Fruit fly (Drosophila melanogaster) whole organism, embryonic: Measurements from ENCODE around the gene CG13930.

Experiments used
- Adf1 ChIP-seq: fragments of 200-800 bp; sonication (Bioruptor generic); IDR thresholded peaks from 2 replicates; pipeline ENCODE4 v1.3.6; 2022; ENCODE audit warnings: missing biosample characterization, missing genetic modification characterization
- Atf6 ChIP-seq: fragments of 200-800 bp; sonication (Bioruptor generic); IDR thresholded peaks from 2 replicates; pipeline ENCODE4 v1.3.6; 2022; ENCODE audit warnings: missing biosample characterization, missing genetic modification characterization
- Blimp-1 ChIP-seq: fragments of 200-800 bp; sonication (Bioruptor generic); optimal IDR thresholded peaks from 3 replicates; lab custom pipeline; 2018; ENCODE audit warnings: missing biosample characterization, missing genetic modification characterization, mild to moderate bottlenecking, moderate library complexity, missing genetic modification reagents
- Bteb2 ChIP-seq: fragments of 200-800 bp; sonication (Bioruptor generic); optimal IDR thresholded peaks from 2 replicates; lab custom pipeline; 2016; ENCODE audit warnings: missing biosample characterization, missing genetic modification characterization
- CG12104 ChIP-seq: fragments of 200-800 bp; sonication (Bioruptor generic); optimal IDR thresholded peaks from 3 replicates; lab custom pipeline; 2016; ENCODE audit warnings: missing biosample characterization, missing genetic modification characterization
- CG12236 ChIP-seq: fragments of 200-800 bp; sonication (Bioruptor generic); optimal IDR thresholded peaks from 2 replicates; lab custom pipeline; 2016; ENCODE audit warnings: missing biosample characterization, missing genetic modification characterization
- CG14050 ChIP-seq: fragments of 200-800 bp; sonication (Bioruptor generic); IDR thresholded peaks from 3 replicates; pipeline ENCODE4 v1.3.6; 2022; ENCODE audit warnings: missing biosample characterization, missing genetic modification characterization
- CG14965 ChIP-seq: fragments of 200-800 bp; sonication (Bioruptor generic); optimal IDR thresholded peaks from 2 replicates; lab custom pipeline; 2016; ENCODE audit warnings: missing biosample characterization, missing genetic modification characterization, borderline replicate concordance
- CG1647 ChIP-seq: fragments of 200-800 bp; sonication (Bioruptor generic); optimal IDR thresholded peaks from 3 replicates; lab custom pipeline; 2016; ENCODE audit warnings: missing biosample characterization, missing genetic modification characterization
- CG4424 ChIP-seq: fragments of 200-800 bp; sonication (Bioruptor generic); optimal IDR thresholded peaks from 3 replicates; lab custom pipeline; 2016; ENCODE audit warnings: missing biosample characterization, missing genetic modification characterization
- CG4820 ChIP-seq: fragments of 200-800 bp; sonication (Bioruptor generic); optimal IDR thresholded peaks from 3 replicates; lab custom pipeline; 2016; ENCODE audit warnings: missing biosample characterization, missing genetic modification characterization
- CG8089 ChIP-seq: fragments of 200-800 bp; sonication (Bioruptor generic); optimal IDR thresholded peaks from 3 replicates; lab custom pipeline; 2016; ENCODE audit warnings: missing biosample characterization, missing genetic modification characterization
- CG8478 ChIP-seq: fragments of >200 bp; optimal IDR thresholded peaks from 2 replicates; lab custom pipeline; 2018
- CG9215 ChIP-seq: fragments of 200-800 bp; sonication (Bioruptor generic); IDR thresholded peaks from 2 replicates; pipeline ENCODE4 v1.3.6; 2022; ENCODE audit warnings: missing biosample characterization, missing genetic modification characterization
- Dad ChIP-seq: fragments of 200-800 bp; sonication (Bioruptor generic); optimal IDR thresholded peaks from 3 replicates; lab custom pipeline; 2016; ENCODE audit warnings: missing biosample characterization, missing genetic modification characterization
- Hr78 ChIP-seq, 2 experiments: fragments of 200-800 bp in 1 of 2; fragments of >200 bp in 1 of 2; sonication (Bioruptor generic) in 1 of 2; optimal IDR thresholded peaks; 2 replicates each; lab custom pipeline; 2017 to 2019; ENCODE audit warnings: missing biosample characterization in 2 of 2, missing genetic modification characterization in 2 of 2, mild to moderate bottlenecking in 1 of 2, moderate library complexity in 1 of 2
- Jarid2 ChIP-seq: fragments of 200-800 bp; sonication (Bioruptor generic); optimal IDR thresholded peaks from 3 replicates; lab custom pipeline; 2017; ENCODE audit warnings: mild to moderate bottlenecking, missing biosample characterization, missing genetic modification reagents, missing genetic modification characterization
- Med ChIP-seq: fragments of 200-800 bp; sonication (Bioruptor generic); peaks from one replicate; lab custom pipeline; 2016; ENCODE audit warnings: missing biosample characterization, missing genetic modification characterization, mild to moderate bottlenecking, inconsistent platforms, moderate library complexity
- Mrtf ChIP-seq: fragments of 200-800 bp; sonication (Bioruptor generic); IDR thresholded peaks from 3 replicates; pipeline ENCODE4 v1.3.6; 2022; ENCODE audit warnings: missing biosample characterization, missing genetic modification characterization
- NK7.1 ChIP-seq: fragments of 200-800 bp; sonication (Bioruptor generic); optimal IDR thresholded peaks from 3 replicates; lab custom pipeline; 2016; ENCODE audit warnings: missing biosample characterization, missing genetic modification characterization
- Nf-YB ChIP-seq: fragments of 200-800 bp; sonication (Bioruptor generic); optimal IDR thresholded peaks from 3 replicates; lab custom pipeline; 2019; ENCODE audit warnings: missing biosample characterization, mild to moderate bottlenecking, missing genetic modification characterization, moderate library complexity
- NfI ChIP-seq: fragments of 200-800 bp; sonication (Bioruptor generic); optimal IDR thresholded peaks from 3 replicates; lab custom pipeline; 2018; ENCODE audit warnings: missing biosample characterization, mild to moderate bottlenecking, missing genetic modification characterization, moderate library complexity
- Stat92E ChIP-seq, 3 experiments: fragments of >200 bp in 2 of 3; fragments of 200-800 bp in 1 of 3; sonication (Bioruptor generic) in 1 of 3; optimal IDR thresholded peaks; 2 replicates each; lab custom pipeline; 2017 to 2019; ENCODE audit warnings: missing biosample characterization in 3 of 3, missing genetic modification characterization in 3 of 3, mild to moderate bottlenecking in 1 of 3, moderate library complexity in 1 of 3
- TFAM ChIP-seq: fragments of 200-800 bp; sonication (Bioruptor generic); optimal IDR thresholded peaks from 2 replicates; lab custom pipeline; 2017; ENCODE audit warnings: missing biosample characterization, missing genetic modification characterization, inconsistent platforms
- Xbp1 ChIP-seq: fragments of 200-800 bp; sonication (Bioruptor generic); optimal IDR thresholded peaks from 3 replicates; lab custom pipeline; 2016; ENCODE audit warnings: missing biosample characterization, mild to moderate bottlenecking, missing genetic modification characterization
- ash1 ChIP-seq: fragments of 200-800 bp; sonication (Bioruptor generic); optimal IDR thresholded peaks from 2 replicates; lab custom pipeline; 2018; ENCODE audit warnings: missing biosample characterization, mild to moderate bottlenecking, missing genetic modification characterization
- br ChIP-seq: fragments of >200 bp; optimal IDR thresholded peaks from 2 replicates; lab custom pipeline; 2017
- cad ChIP-seq: fragments of >200 bp; optimal IDR thresholded peaks from 2 replicates; lab custom pipeline; 2017; ENCODE audit warnings: missing biosample characterization, missing genetic modification characterization
- corto ChIP-seq: fragments of 200-800 bp; sonication (Bioruptor generic); optimal IDR thresholded peaks from 2 replicates; lab custom pipeline; 2016; ENCODE audit warnings: missing biosample characterization, mild to moderate bottlenecking, missing genetic modification characterization, moderate library complexity
- croc ChIP-seq: fragments of 200-800 bp; sonication (Bioruptor generic); conservative IDR thresholded peaks from 3 replicates; pipeline ENCODE4 v1.3.6; 2022; ENCODE audit warnings: missing biosample characterization, missing genetic modification characterization
- fd96Cb ChIP-seq: fragments of 200-800 bp; sonication (Bioruptor generic); optimal IDR thresholded peaks from 2 replicates; lab custom pipeline; 2018; ENCODE audit warnings: missing biosample characterization, mild to moderate bottlenecking, missing genetic modification characterization, moderate library complexity
- ftz-f1 ChIP-seq: fragments of 200-800 bp; sonication (Bioruptor generic); optimal IDR thresholded peaks from 2 replicates; lab custom pipeline; 2016; ENCODE audit warnings: missing biosample characterization, missing genetic modification characterization
- gem ChIP-seq: fragments of 200-800 bp; sonication (Bioruptor generic); optimal IDR thresholded peaks from 2 replicates; lab custom pipeline; 2019; ENCODE audit warnings: missing biosample characterization, mild to moderate bottlenecking, missing genetic modification characterization, moderate library complexity
- grau ChIP-seq: fragments of 200-800 bp; optimal IDR thresholded peaks from 3 replicates; lab custom pipeline; 2019; ENCODE audit warnings: missing biosample characterization, mild to moderate bottlenecking, missing genetic modification characterization, moderate library complexity
- gro ChIP-seq: fragments of 200-800 bp; sonication (Bioruptor generic); optimal IDR thresholded peaks from 2 replicates; lab custom pipeline; 2016; ENCODE audit warnings: missing biosample characterization, missing genetic modification characterization
- her ChIP-seq: fragments of 200-800 bp; sonication (Bioruptor generic); optimal IDR thresholded peaks from 2 replicates; lab custom pipeline; 2016; ENCODE audit warnings: missing biosample characterization, missing genetic modification characterization
- inv ChIP-seq: fragments of 200-800 bp; sonication (Bioruptor generic); IDR thresholded peaks from 2 replicates; pipeline ENCODE4 v1.3.6; 2022; ENCODE audit warnings: missing biosample characterization, missing genetic modification characterization; ENCODE audit not compliant: partially characterized antibody
- lbe ChIP-seq: fragments of 200-800 bp; sonication (Bioruptor generic); optimal IDR thresholded peaks from 2 replicates; lab custom pipeline; 2016; ENCODE audit warnings: missing biosample characterization, mild to moderate bottlenecking, missing genetic modification characterization
- nerfin-2 ChIP-seq: fragments of 200-800 bp; sonication (Bioruptor generic); IDR thresholded peaks from 2 replicates; pipeline ENCODE4 v1.3.6; 2022; ENCODE audit warnings: missing biosample characterization, missing genetic modification characterization; ENCODE audit not compliant: partially characterized antibody
- nmo ChIP-seq: fragments of 200-800 bp; sonication (Bioruptor generic); optimal IDR thresholded peaks from 2 replicates; lab custom pipeline; 2018; ENCODE audit warnings: missing biosample characterization, mild to moderate bottlenecking, missing genetic modification characterization, moderate library complexity
- pan ChIP-seq, 4 experiments: fragments of >200 bp in 3 of 4; fragments of 200-800 bp in 1 of 4; sonication (Bioruptor generic) in 1 of 4; optimal IDR thresholded peaks in 3 of 4; IDR thresholded peaks in 1 of 4; 2 replicates each; pipeline versions ENCODE4 v1.3.6 to Lab custom; 2017 to 2022; ENCODE audit warnings: missing biosample characterization in 2 of 4, missing genetic modification characterization in 2 of 4, mixed read lengths in 1 of 4
- sc ChIP-seq, 3 experiments: fragments of >200 bp in 2 of 3; fragments of 200-800 bp in 1 of 3; sonication (Bioruptor generic) in 1 of 3; optimal IDR thresholded peaks; 2 replicates in 2 of 3; 3 replicates in 1 of 3; lab custom pipeline; 2017; ENCODE audit warnings: mild to moderate bottlenecking in 1 of 3, missing biosample characterization in 1 of 3, missing genetic modification characterization in 1 of 3, missing genetic modification reagents in 1 of 3
- shn ChIP-seq: fragments of 200-800 bp; sonication (Bioruptor generic); optimal IDR thresholded peaks from 3 replicates; lab custom pipeline; 2016; ENCODE audit warnings: missing biosample characterization, missing genetic modification characterization
- sr ChIP-seq: fragments of 200-800 bp; sonication (Bioruptor generic); IDR thresholded peaks from 3 replicates; pipeline ENCODE4 v1.3.6; 2022; ENCODE audit warnings: missing biosample characterization, missing genetic modification characterization
- tin ChIP-seq: fragments of 200-800 bp; sonication (Bioruptor generic); optimal IDR thresholded peaks from 3 replicates; lab custom pipeline; 2016; ENCODE audit warnings: missing biosample characterization, missing genetic modification characterization
- tup ChIP-seq: fragments of 200-800 bp; sonication (Bioruptor generic); optimal IDR thresholded peaks from 2 replicates; lab custom pipeline; 2016; ENCODE audit warnings: missing biosample characterization, mild to moderate bottlenecking, missing genetic modification characterization, moderate library complexity
- wek ChIP-seq: fragments of 200-800 bp; sonication (Bioruptor generic); optimal IDR thresholded peaks from 3 replicates; lab custom pipeline; 2018; ENCODE audit warnings: missing biosample characterization, mild to moderate bottlenecking, missing genetic modification characterization, moderate library complexity

Gene CG13930

DNA sequence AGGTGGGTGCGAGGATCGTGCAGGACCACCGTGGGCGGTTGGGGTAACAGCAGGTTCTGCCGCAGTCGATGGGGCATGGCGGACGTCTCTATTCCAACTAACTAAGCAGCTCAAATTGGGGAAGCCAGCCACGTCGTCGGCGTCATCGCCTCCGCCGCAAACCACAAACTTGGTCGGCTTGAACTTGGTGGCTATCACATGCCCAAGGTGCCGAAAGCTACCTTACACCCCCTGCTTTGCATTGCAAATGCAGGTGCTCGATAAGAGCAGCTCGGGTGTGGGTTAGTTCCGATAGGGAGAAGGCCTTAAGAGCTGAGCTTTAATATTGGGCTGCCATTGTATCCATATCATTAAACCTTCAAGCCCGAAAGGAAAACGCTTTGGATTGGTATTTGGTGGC, 2.5 kb downstream of the CG13930 start, which contains the start of gene RabX5:
Gene RabX5, minus strand, starts transcription at position 101 of the 400 bp plus-strand sequence.
- TF ChIP-seq CG8478 (lab: Kevin White, UChicago) (peak; percentile 4), Med (GFP tag; lab: Kevin White, UChicago) (peak; percentile 55), cad (GFP tag; lab: Kevin White, UChicago) (no peak)

DNA sequence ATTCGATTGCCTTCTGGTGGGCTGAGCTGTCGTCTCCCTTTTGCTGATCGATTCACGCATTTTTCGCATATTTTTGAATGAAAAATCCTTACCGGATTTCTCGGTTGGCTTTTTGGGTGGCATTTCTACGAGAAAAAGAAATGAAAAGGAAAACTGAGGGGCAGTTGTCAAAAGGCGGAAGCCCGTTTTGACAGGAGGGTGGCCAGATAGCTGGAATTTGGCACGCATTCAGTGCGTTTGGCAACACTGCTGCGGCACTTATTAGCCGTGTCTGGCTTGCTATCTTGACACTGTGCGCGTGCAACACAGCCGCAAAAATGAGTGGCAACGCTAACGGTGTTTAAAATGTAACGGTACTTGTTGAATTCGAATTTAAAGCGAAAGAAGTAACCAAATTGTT, 4.0 kb downstream of the CG13930 start, which contains the start of gene RpL23A:
Gene RpL23A, minus strand, starts transcription at position 151 of the 400 bp plus-strand sequence.
- peak; percentile 97 for TF ChIP-seq NfI (GFP tag; lab: Kevin White, UChicago)
- TF ChIP-seq croc (GFP tag; lab: Robert Waterston, UW), result peak; percentile 85
- TF ChIP-seq nerfin-2 (GFP tag; lab: Robert Waterston, UW), result peak; percentile 37; the same call in 1 of the 2 replicates
- peak; percentile 87 for TF ChIP-seq CG9215 (GFP tag; lab: Robert Waterston, UW)
- TF ChIP-seq CG4424, result peak; percentile 93
- TF ChIP-seq ash1 (GFP tag; lab: Kevin White, UChicago), result peak; percentile 98
- TF ChIP-seq sr, result peak; percentile 92
- peak; percentile 90 for TF ChIP-seq Blimp-1
- peak; percentile 79 for TF ChIP-seq Nf-YB (GFP tag; lab: Kevin White, UChicago)
- peak; percentile 95 for TF ChIP-seq CG12104 (GFP tag; lab: Kevin White, UChicago)
- TF ChIP-seq her (GFP tag; lab: Kevin White, UChicago), result peak; percentile 96
- peak; percentile 98 for TF ChIP-seq Dad
- peak; percentile 98 for TF ChIP-seq shn (GFP tag; lab: Kevin White, UChicago)
- no peak for TF ChIP-seq pan (optimal IDR thresholded peaks at IDR 0.05; lab: Kevin White, UChicago)
- peak in 1 of 2 experiments; percentile 93 for TF ChIP-seq pan (GFP tag; optimal IDR thresholded peaks at IDR 0.05 in 1 of 2, IDR thresholded peaks at IDR 0.05 in 1 of 2)
- TF ChIP-seq NK7.1, result peak; percentile 94
- peak; percentile 91 for TF ChIP-seq ftz-f1 (GFP tag; lab: Kevin White, UChicago)
- TF ChIP-seq CG1647 (GFP tag; lab: Kevin White, UChicago), result peak; percentile 97
- peak; percentile 23; the same call in 1 of the 2 replicates for TF ChIP-seq inv (GFP tag; lab: Robert Waterston, UW)
- no peak for TF ChIP-seq Hr78 (GFP tag; optimal IDR thresholded peaks at IDR 0.05; lab: Kevin White, UChicago)
- no peak for TF ChIP-seq br (lab: Kevin White, UChicago)
- peak; percentile 78 for TF ChIP-seq Adf1 (GFP tag; lab: Robert Waterston, UW)
- peak; percentile 85 for TF ChIP-seq tup
- peak; percentile 97 for TF ChIP-seq gro
- peak; percentile 90 for TF ChIP-seq Mrtf (GFP tag; lab: Robert Waterston, UW)
- peak in 1 of 3 experiments; percentile 91 for TF ChIP-seq Stat92E (GFP tag; optimal IDR thresholded peaks at IDR 0.05; lab: Kevin White, UChicago)
- no peak for TF ChIP-seq sc (optimal IDR thresholded peaks at IDR 0.05; lab: Kevin White, UChicago)
- peak; percentile 87 for TF ChIP-seq sc (GFP tag; optimal IDR thresholded peaks at IDR 0.05; lab: Kevin White, UChicago)
- TF ChIP-seq tin (GFP tag; lab: Kevin White, UChicago), result peak; percentile 93
- TF ChIP-seq Xbp1, result peak; percentile 96
- peak; percentile 89 for TF ChIP-seq CG12236 (GFP tag; lab: Kevin White, UChicago)
- peak; percentile 92 for TF ChIP-seq CG14050 (GFP tag; lab: Robert Waterston, UW)
- no peak for TF ChIP-seq corto (GFP tag; lab: Kevin White, UChicago)
- peak; percentile 88 for TF ChIP-seq CG14965 (GFP tag; lab: Kevin White, UChicago)
- TF ChIP-seq CG8089 (GFP tag; lab: Kevin White, UChicago), result peak; percentile 97
- peak; percentile 92 for TF ChIP-seq Atf6 (GFP tag; lab: Robert Waterston, UW)
- TF ChIP-seq wek (GFP tag; lab: Kevin White, UChicago), result peak; percentile 87
- peak; percentile 91 for TF ChIP-seq nmo
- TF ChIP-seq gem (tag; lab: Kevin White, UChicago), result peak; percentile 84
- peak; percentile 95 for TF ChIP-seq Bteb2 (GFP tag; lab: Kevin White, UChicago)
- TF ChIP-seq TFAM (GFP tag; lab: Kevin White, UChicago), result peak; percentile 83
- TF ChIP-seq grau (tag; lab: Kevin White, UChicago), result peak; percentile 88
- peak; percentile 90 for TF ChIP-seq CG4820 (GFP tag; lab: Kevin White, UChicago)
- peak; percentile 74 for TF ChIP-seq fd96Cb (tag; lab: Kevin White, UChicago)
- peak; percentile 85 for TF ChIP-seq Jarid2 (GFP tag; lab: Kevin White, UChicago)
- TF ChIP-seq lbe, result peak; percentile 77
